Worm (Caenorhabditis elegans) whole organism, early embryonic: Measurements from ENCODE around the gene F28A10.1.

ENCODE experiments used
- ceh-36 ChIP-seq: sonication (generic microtip); optimal IDR thresholded peaks from 2 replicates; lab custom pipeline; 2016; ENCODE audit warnings: missing genetic modification characterization, inconsistent platforms, missing compliant biosample characterization
- flt-1 ChIP-seq: fragments of 200-800 bp; sonication (Bioruptor generic); IDR thresholded peaks from 2 replicates; pipeline ENCODE4 v1.3.6; 2022; ENCODE audit warnings: missing genetic modification characterization, missing compliant biosample characterization
- hmbx-1 ChIP-seq: sonication (generic microtip); optimal IDR thresholded peaks from 2 replicates; lab custom pipeline; 2016; ENCODE audit warnings: mild to moderate bottlenecking, missing genetic modification characterization, missing compliant biosample characterization
- pes-1 ChIP-seq: fragments of 200-800 bp; sonication (Bioruptor generic); IDR thresholded peaks from 2 replicates; pipeline ENCODE4 v1.3.6; 2022; ENCODE audit warnings: missing genetic modification reagents, missing genetic modification characterization, missing compliant biosample characterization
- sea-1 ChIP-seq: fragments of 200-800 bp; sonication (Bioruptor generic); conservative IDR thresholded peaks from 2 replicates; pipeline ENCODE4 v1.3.6; 2022; ENCODE audit warnings: missing genetic modification characterization, missing compliant biosample characterization
- tbx-11 ChIP-seq: fragments of 200-800 bp; sonication (Bioruptor generic); IDR thresholded peaks from 2 replicates; pipeline ENCODE4 v1.3.6; 2022; ENCODE audit warnings: missing genetic modification characterization, missing compliant biosample characterization
- tbx-37 ChIP-seq: fragments of 200-800 bp; sonication (Bioruptor generic); conservative IDR thresholded peaks from 2 replicates; pipeline ENCODE4 v1.3.6; 2022; ENCODE audit warnings: missing genetic modification reagents, missing genetic modification characterization, missing compliant biosample characterization
- tra-4 ChIP-seq: sonication (generic microtip); optimal IDR thresholded peaks from 2 replicates; lab custom pipeline; 2017; ENCODE audit warnings: missing genetic modification characterization, missing compliant biosample characterization

The F28A10.1 gene

DNA sequence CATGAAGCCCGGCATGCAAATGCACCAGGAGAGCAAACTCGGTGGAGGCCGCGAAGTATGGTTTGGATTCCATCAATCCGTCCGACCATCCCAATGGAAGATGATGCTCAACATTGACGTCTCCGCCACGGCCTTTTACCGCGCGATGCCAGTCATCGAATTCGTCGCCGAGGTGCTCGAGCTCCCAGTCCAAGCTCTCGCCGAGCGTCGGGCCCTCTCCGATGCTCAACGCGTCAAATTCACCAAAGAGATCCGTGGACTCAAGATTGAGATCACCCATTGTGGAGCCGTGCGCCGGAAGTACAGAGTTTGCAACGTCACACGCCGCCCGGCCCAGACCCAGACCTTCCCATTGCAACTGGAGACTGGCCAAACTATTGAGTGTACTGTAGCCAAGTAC, 50.1 kb downstream of the F28A10.1 start:
- TF ChIP-seq hmbx-1 (tag; lab: Kevin White, UChicago) (no peak), tbx-11 (GFP tag; lab: Robert Waterston, UW) (no peak), tra-4 (tag; lab: Kevin White, UChicago) (no peak), tbx-37 (GFP tag; lab: Robert Waterston, UW) (no peak), pes-1 (GFP tag; lab: Robert Waterston, UW) (no peak), flt-1 (GFP tag; lab: Robert Waterston, UW) (no peak), ceh-36 (tag; lab: Kevin White, UChicago) (no peak), sea-1 (no peak)
